Worm (Caenorhabditis elegans): ENCODE results near the gene txt-14.

- TF ChIP-seq tab-1 (GFP tag; IDR thresholded peaks at IDR 0.05), result no peak
- no peak for TF ChIP-seq klf-2 (GFP tag; conservative IDR thresholded peaks at IDR 0.05)
- no peak for TF ChIP-seq ref-1 (GFP tag; conservative IDR thresholded peaks at IDR 0.05)
- TF ChIP-seq med-1 (GFP tag; optimal IDR thresholded peaks at IDR 0.05; ENCODE audit: insufficient read depth), result no peak
- no peak for TF ChIP-seq ztf-23 (GFP tag; IDR thresholded peaks at IDR 0.05)
- TF ChIP-seq flt-1 (GFP tag; IDR thresholded peaks at IDR 0.05), result no peak
- TF ChIP-seq cog-1 (tag; optimal IDR thresholded peaks at IDR 0.05), result no peak
- no peak for TF ChIP-seq ztf-29 (GFP tag; IDR thresholded peaks at IDR 0.05)
- TF ChIP-seq T22C8.4 (GFP tag; IDR thresholded peaks at IDR 0.05), result no peak
These were observed 4.2 kb upstream of the txt-14 start for ce11 chrV:18578306-18578705.
